Worm (Caenorhabditis elegans) whole organism, early embryonic: ENCODE measurements around the gene sra-6.
A peak's percentile ranks its signal among the peaks of the same experiment; 100 is the strongest.

Experiments
- B0310.2 ChIP-seq: sonication (generic microtip); optimal IDR thresholded peaks from 2 replicates; lab custom pipeline; 2016; ENCODE audit warnings: mild to moderate bottlenecking, missing genetic modification characterization, missing compliant biosample characterization
- aly-1 ChIP-seq: sonication (generic microtip); optimal IDR thresholded peaks from 2 replicates; lab custom pipeline; 2016; ENCODE audit warnings: missing genetic modification characterization, missing compliant biosample characterization
- ama-1 ChIP-seq: fragments of 150-350 bp; optimal IDR thresholded peaks from 2 replicates; lab custom pipeline; 2014
- ceh-13 ChIP-seq: fragments of 200-800 bp; sonication (Bioruptor generic); optimal IDR thresholded peaks from 2 replicates; lab custom pipeline; 2018; ENCODE audit warnings: mild to moderate bottlenecking, missing genetic modification characterization, missing compliant biosample characterization
- ceh-36 ChIP-seq: sonication (generic microtip); optimal IDR thresholded peaks from 2 replicates; lab custom pipeline; 2016; ENCODE audit warnings: missing genetic modification characterization, inconsistent platforms, missing compliant biosample characterization
- flt-1 ChIP-seq: fragments of 200-800 bp; sonication (Bioruptor generic); IDR thresholded peaks from 2 replicates; pipeline ENCODE4 v1.3.6; 2022; ENCODE audit warnings: missing genetic modification characterization, missing compliant biosample characterization
- pes-1 ChIP-seq: fragments of 200-800 bp; sonication (Bioruptor generic); IDR thresholded peaks from 2 replicates; pipeline ENCODE4 v1.3.6; 2022; ENCODE audit warnings: missing genetic modification reagents, missing genetic modification characterization, missing compliant biosample characterization
- scrt-1 ChIP-seq: fragments of 200-800 bp; sonication (Bioruptor generic); IDR thresholded peaks from 2 replicates; pipeline ENCODE4 v1.3.6; 2022; ENCODE audit warnings: missing genetic modification characterization, missing compliant biosample characterization
- tbx-11 ChIP-seq: fragments of 200-800 bp; sonication (Bioruptor generic); IDR thresholded peaks from 2 replicates; pipeline ENCODE4 v1.3.6; 2022; ENCODE audit warnings: missing genetic modification characterization, missing compliant biosample characterization
- tbx-37 ChIP-seq: fragments of 200-800 bp; sonication (Bioruptor generic); conservative IDR thresholded peaks from 2 replicates; pipeline ENCODE4 v1.3.6; 2022; ENCODE audit warnings: missing genetic modification reagents, missing genetic modification characterization, missing compliant biosample characterization
- tra-4 ChIP-seq: sonication (generic microtip); optimal IDR thresholded peaks from 2 replicates; lab custom pipeline; 2017; ENCODE audit warnings: missing genetic modification characterization, missing compliant biosample characterization

DNA sequence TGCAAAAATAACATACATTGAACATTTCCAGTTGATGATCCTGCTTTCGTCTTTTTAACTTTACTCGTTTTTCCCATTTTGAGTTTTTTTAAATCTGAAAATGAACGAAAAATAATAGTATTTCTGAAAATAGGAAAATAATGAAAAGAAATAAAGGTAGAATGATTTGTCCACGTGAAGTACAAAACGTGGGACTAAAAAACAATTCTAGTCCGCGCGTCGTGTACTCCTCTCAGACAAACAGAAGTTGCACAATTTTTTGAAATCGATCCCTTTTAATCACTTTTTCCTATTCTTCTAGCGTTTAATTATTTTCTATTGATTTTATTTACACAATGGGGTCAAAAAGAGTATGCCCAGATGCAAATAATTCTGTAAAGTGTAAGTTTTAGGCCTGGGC, 40.5 kb upstream of the sra-6 start, which contains the start of the genes E02H1.1 and tag-124:
- TF ChIP-seq ama-1 (lab: Kevin White, UChicago) (no peak), tra-4 (tag; lab: Kevin White, UChicago) (no peak), tbx-37 (GFP tag; lab: Robert Waterston, UW) (peak; percentile 78), ceh-36 (tag; lab: Kevin White, UChicago) (no peak), B0310.2 (tag; lab: Kevin White, UChicago) (no peak), pes-1 (no peak), flt-1 (no peak), scrt-1 (GFP tag; lab: Robert Waterston, UW) (no peak), tbx-11 (GFP tag; lab: Robert Waterston, UW) (no peak), ceh-13 (GFP tag; lab: Kevin White, UChicago) (no peak), aly-1 (tag; lab: Kevin White, UChicago) (no peak)
